Worm (Caenorhabditis elegans) whole organism, L4 larva: ENCODE data around the gene F31E8.5.

Experiments used
- F26F4.8 ChIP-seq: fragments of 200-800 bp; sonication (Bioruptor generic); conservative IDR thresholded peaks from 2 replicates; pipeline ENCODE4 v1.3.6; 2022; ENCODE audit warnings: missing genetic modification characterization, missing compliant biosample characterization
- T20F7.1 ChIP-seq: fragments of 200-800 bp; sonication (Bioruptor generic); optimal IDR thresholded peaks from 2 replicates; lab custom pipeline; 2018; ENCODE audit warnings: mild to moderate bottlenecking, missing genetic modification characterization, missing compliant biosample characterization
- T26A8.4 ChIP-seq: fragments of 200-800 bp; sonication (Bioruptor generic); IDR thresholded peaks from 2 replicates; pipeline ENCODE4 v1.3.6; 2022; ENCODE audit warnings: missing genetic modification characterization, missing compliant biosample characterization
- aha-1 ChIP-seq: fragments of 150-350 bp; peaks from one replicate; lab custom pipeline; 2014; ENCODE audit warnings: missing biosample characterization, missing genetic modification characterization
- ceh-20 ChIP-seq: fragments of 200-800 bp; sonication (Bioruptor generic); IDR thresholded peaks from 2 replicates; pipeline ENCODE4 v1.3.6; 2022; ENCODE audit warnings: missing genetic modification reagents, missing genetic modification characterization, missing compliant biosample characterization
- ceh-44 ChIP-seq: fragments of 200-800 bp; sonication (Bioruptor generic); IDR thresholded peaks from 2 replicates; pipeline ENCODE4 v1.3.6; 2022; ENCODE audit warnings: missing genetic modification reagents, missing genetic modification characterization, missing compliant biosample characterization
- ceh-82 ChIP-seq: sonication (generic microtip); optimal IDR thresholded peaks from 2 replicates; lab custom pipeline; 2017; ENCODE audit warnings: missing biosample characterization, missing genetic modification characterization
- ces-1 ChIP-seq: fragments of 150-350 bp; sonication (generic microtip); optimal IDR thresholded peaks from 4 replicates; lab custom pipeline; 2014; ENCODE audit warnings: missing biosample characterization, missing genetic modification reagents, missing genetic modification characterization
- daf-16 ChIP-seq, 3 experiments: sonication (generic microtip); optimal IDR thresholded peaks; 2 replicates each; lab custom pipeline; 2016 to 2017; ENCODE audit warnings: missing genetic modification characterization in 3 of 3, missing genetic modification reagents in 3 of 3, mild to moderate bottlenecking in 2 of 3, missing compliant biosample characterization in 2 of 3, missing biosample characterization in 1 of 3, moderate library complexity in 1 of 3
- daf-8 ChIP-seq: fragments of 200-800 bp; sonication (Bioruptor generic); IDR thresholded peaks from 2 replicates; pipeline ENCODE4 v1.3.6; 2022; ENCODE audit warnings: missing genetic modification characterization, missing compliant biosample characterization
- dmd-6 ChIP-seq: fragments of 200-800 bp; sonication (Bioruptor generic); IDR thresholded peaks from 2 replicates; pipeline ENCODE4 v1.3.6; 2022; ENCODE audit warnings: missing genetic modification reagents, missing genetic modification characterization, missing compliant biosample characterization
- dpl-1 ChIP-seq: fragments of 150-350 bp; optimal IDR thresholded peaks from 2 replicates; lab custom pipeline; 2014; ENCODE audit warnings: missing biosample characterization, missing genetic modification reagents, missing genetic modification characterization
- dve-1 ChIP-seq: sonication (generic microtip); optimal IDR thresholded peaks from 2 replicates; lab custom pipeline; 2017; ENCODE audit warnings: antibody characterized with exemption, mild to moderate bottlenecking, missing genetic modification characterization, missing compliant biosample characterization; ENCODE audit not compliant: insufficient read depth
- hlh-11 ChIP-seq: fragments of 200-800 bp; sonication (Bioruptor generic); optimal IDR thresholded peaks from 2 replicates; lab custom pipeline; 2018; ENCODE audit warnings: mild to moderate bottlenecking, missing genetic modification characterization, missing compliant biosample characterization
- hlh-30 ChIP-seq: sonication (generic microtip); optimal IDR thresholded peaks from 2 replicates; lab custom pipeline; 2017; ENCODE audit warnings: antibody characterized with exemption, mild to moderate bottlenecking, missing genetic modification characterization, missing compliant biosample characterization; ENCODE audit not compliant: insufficient read depth
- hmg-1.1 ChIP-seq: fragments of 200-800 bp; sonication (Bioruptor generic); IDR thresholded peaks from 2 replicates; pipeline ENCODE4 v1.3.6; 2022; ENCODE audit warnings: missing genetic modification reagents, missing genetic modification characterization, missing compliant biosample characterization
- jun-1 ChIP-seq: fragments of 150-350 bp; optimal IDR thresholded peaks from 2 replicates; lab custom pipeline; 2014; ENCODE audit warnings: missing biosample characterization, missing genetic modification reagents, missing genetic modification characterization
- lin-1 ChIP-seq: fragments of 200-800 bp; sonication (Bioruptor generic); IDR thresholded peaks from 2 replicates; pipeline ENCODE4 v1.3.6; 2022; ENCODE audit warnings: missing genetic modification reagents, missing genetic modification characterization, missing compliant biosample characterization
- lsy-2 ChIP-seq, 2 experiments: fragments of 150-350 bp in 1 of 2; sonication (generic microtip) in 1 of 2; optimal IDR thresholded peaks; 2 replicates each; lab custom pipeline; 2014 to 2017; ENCODE audit warnings: missing biosample characterization in 2 of 2, missing genetic modification characterization in 2 of 2
- mdl-1 ChIP-seq, 2 experiments: fragments of 150-350 bp in 1 of 2; sonication (generic microtip) in 1 of 2; optimal IDR thresholded peaks; 2 replicates each; lab custom pipeline; 2014 to 2017; ENCODE audit warnings: missing biosample characterization in 2 of 2, missing genetic modification characterization in 2 of 2
- mep-1 ChIP-seq: fragments of 150-350 bp; sonication (generic microtip); optimal IDR thresholded peaks from 3 replicates; lab custom pipeline; 2014; ENCODE audit warnings: missing biosample characterization, missing genetic modification characterization
- mxl-3 ChIP-seq: fragments of 200-800 bp; sonication (Bioruptor generic); optimal IDR thresholded peaks from 2 replicates; lab custom pipeline; 2018; ENCODE audit warnings: mild to moderate bottlenecking, missing genetic modification characterization, missing compliant biosample characterization
- nhr-25 ChIP-seq: sonication (generic microtip); optimal IDR thresholded peaks from 2 replicates; lab custom pipeline; 2017; ENCODE audit warnings: missing genetic modification characterization, mild to moderate bottlenecking, missing compliant biosample characterization, antibody characterized with exemption, moderate library complexity, borderline replicate concordance; ENCODE audit not compliant: insufficient read depth
- nhr-28 ChIP-seq: fragments of 150-350 bp; optimal IDR thresholded peaks from 2 replicates; lab custom pipeline; 2014; ENCODE audit warnings: missing biosample characterization, missing genetic modification characterization
- nhr-41 ChIP-seq: fragments of 200-800 bp; sonication (Bioruptor generic); IDR thresholded peaks from 2 replicates; pipeline ENCODE4 v1.3.6; 2022; ENCODE audit warnings: missing genetic modification reagents, missing genetic modification characterization, missing compliant biosample characterization
- nhr-48 ChIP-seq: sonication (generic microtip); optimal IDR thresholded peaks from 2 replicates; lab custom pipeline; 2016; ENCODE audit warnings: mild to moderate bottlenecking, missing genetic modification characterization, missing compliant biosample characterization
- nhr-6 ChIP-seq: fragments of 150-350 bp; optimal IDR thresholded peaks from 2 replicates; lab custom pipeline; 2014; ENCODE audit warnings: missing biosample characterization, missing genetic modification characterization
- nhr-77 ChIP-seq: fragments of 150-350 bp; optimal IDR thresholded peaks from 2 replicates; lab custom pipeline; 2014; ENCODE audit warnings: missing biosample characterization, missing genetic modification characterization
- pqm-1 ChIP-seq: sonication (generic microtip); optimal IDR thresholded peaks from 2 replicates; lab custom pipeline; 2017; ENCODE audit warnings: missing biosample characterization, missing genetic modification characterization
- skn-1 ChIP-seq: fragments of 150-350 bp; optimal IDR thresholded peaks from 2 replicates; lab custom pipeline; 2014; ENCODE audit warnings: missing biosample characterization, missing genetic modification characterization
- snpc-1.2 ChIP-seq: fragments of 200-800 bp; sonication (Bioruptor generic); IDR thresholded peaks from 2 replicates; pipeline ENCODE4 v1.3.6; 2022; ENCODE audit warnings: missing genetic modification reagents, missing genetic modification characterization, missing compliant biosample characterization
- snpc-4 ChIP-seq: fragments of 150-350 bp; optimal IDR thresholded peaks from 2 replicates; lab custom pipeline; 2014; ENCODE audit warnings: missing biosample characterization, missing genetic modification characterization
- spr-1 ChIP-seq: sonication (generic microtip); optimal IDR thresholded peaks from 2 replicates; lab custom pipeline; 2016; ENCODE audit warnings: mild to moderate bottlenecking, missing genetic modification characterization, missing compliant biosample characterization
- spr-3 ChIP-seq: fragments of 200-800 bp; sonication (Bioruptor generic); optimal IDR thresholded peaks from 2 replicates; lab custom pipeline; 2018; ENCODE audit warnings: mild to moderate bottlenecking, missing genetic modification characterization, missing compliant biosample characterization
- tra-1 ChIP-seq: fragments of 200-800 bp; sonication (Bioruptor generic); IDR thresholded peaks from 2 replicates; pipeline ENCODE4 v1.3.6; 2022; ENCODE audit warnings: missing genetic modification reagents, missing genetic modification characterization, missing compliant biosample characterization
- unc-62 ChIP-seq, 3 experiments: fragments of 150-350 bp in 1 of 3; sonication (generic microtip); optimal IDR thresholded peaks in 2 of 3; peaks in 1 of 3; 1 replicate in 1 of 3; 2 replicates in 2 of 3; lab custom pipeline; 2014 to 2017; ENCODE audit warnings: missing biosample characterization in 3 of 3, missing genetic modification characterization in 3 of 3, missing genetic modification reagents in 3 of 3, missing genotype in 1 of 3
- zfp-2 ChIP-seq: sonication (generic microtip); optimal IDR thresholded peaks from 2 replicates; lab custom pipeline; 2016; ENCODE audit warnings: mild to moderate bottlenecking, missing genetic modification characterization, missing compliant biosample characterization
- ztf-11 ChIP-seq: fragments of 150-350 bp; optimal IDR thresholded peaks from 2 replicates; lab custom pipeline; 2014; ENCODE audit warnings: missing biosample characterization, missing genetic modification characterization

F31E8.5 gene

ce11 chrII:6826726-6827125, 19.7 kb upstream of the F31E8.5 start (continued):
- TF ChIP-seq ceh-82 (tag; lab: Kevin White, UChicago): no peak
- peak in 1 of 2 experiments; percentile 86 for TF ChIP-seq unc-62 (GFP tag; optimal IDR thresholded peaks at IDR 0.05 in 1 of 2; lab: Kevin White, UChicago)
- no peak for TF ChIP-seq unc-62 (tag; optimal IDR thresholded peaks at IDR 0.05; lab: Kevin White, UChicago)
- TF ChIP-seq F26F4.8: no peak
- TF ChIP-seq spr-3 (GFP tag; lab: Kevin White, UChicago): no peak
- no peak for TF ChIP-seq nhr-25 (tag; lab: Kevin White, UChicago)
- no peak for TF ChIP-seq daf-8 (GFP tag; lab: Robert Waterston, UW)
- TF ChIP-seq dpl-1 (GFP tag; lab: Kevin White, UChicago): no peak
- no peak for TF ChIP-seq nhr-48 (tag; lab: Kevin White, UChicago)
- no peak for TF ChIP-seq snpc-1.2 (GFP tag; lab: Robert Waterston, UW)
- TF ChIP-seq spr-1: no peak
- TF ChIP-seq T26A8.4 (GFP tag; lab: Robert Waterston, UW): no peak
- no peak for TF ChIP-seq jun-1 (tag; lab: Kevin White, UChicago)
- TF ChIP-seq hlh-11 (tag; lab: Kevin White, UChicago): peak; percentile 82

- TF ChIP-seq nhr-41 (GFP tag; lab: Robert Waterston, UW) (no peak), mep-1 (tag; lab: Kevin White, UChicago) (peak; percentile 4), hlh-11 (tag; lab: Kevin White, UChicago) (peak; percentile 54), mdl-1 (tag; optimal IDR thresholded peaks at IDR 0.05; lab: Kevin White, UChicago) (peak in 1 of 2 experiments; percentile 34), unc-62 (GFP tag; optimal IDR thresholded peaks at IDR 0.05 in 1 of 2; lab: Kevin White, UChicago) (peak in 1 of 2 experiments; percentile 97), unc-62 (tag; optimal IDR thresholded peaks at IDR 0.05; lab: Kevin White, UChicago) (no peak), ceh-20 (peak; percentile 54; the same call in 1 of the 2 replicates), aha-1 (tag; lab: Kevin White, UChicago) (peak; percentile 72), ztf-11 (no peak), lsy-2 (tag; optimal IDR thresholded peaks at IDR 0.05; lab: Kevin White, UChicago) (peak in 1 of 2 experiments; percentile 27), nhr-28 (peak; percentile 65), lin-1 (GFP tag; lab: Robert Waterston, UW) (0 out of 2 replicates have a peak, but pooled peaks have one; percentile 27), dmd-6 (GFP tag; lab: Robert Waterston, UW) (peak; percentile 49), tra-1 (GFP tag; lab: Robert Waterston, UW) (0 out of 2 replicates have a peak, but pooled peaks have one; percentile 65), ceh-44 (GFP tag; lab: Robert Waterston, UW) (no peak), ces-1 (GFP tag; lab: Kevin White, UChicago) (no peak)
- TF ChIP-seq, all 104 proteins: peak for 11
Observed at ce11 chrII:6825732-6826131, 18.7 kb upstream of the F31E8.5 start.

ce11 chrII:6824524-6824923, 17.5 kb upstream of the F31E8.5 start:
- TF ChIP-seq skn-1 (tag; lab: Kevin White, UChicago): no peak
- TF ChIP-seq hmg-1.1 (GFP tag; lab: Robert Waterston, UW): no peak
- peak; percentile 35; the same call in 1 of the 2 replicates for TF ChIP-seq ceh-20
- peak; percentile 73 for TF ChIP-seq hlh-11 (tag; lab: Kevin White, UChicago)
- peak; percentile 93 for TF ChIP-seq pqm-1 (tag; lab: Kevin White, UChicago)
- peak; percentile 61 for TF ChIP-seq mxl-3
- TF ChIP-seq aha-1 (tag; lab: Kevin White, UChicago): peak; percentile 92
- TF ChIP-seq nhr-28: peak; percentile 96
- peak; percentile 41 for TF ChIP-seq hlh-30 (tag; lab: Kevin White, UChicago)
- peak; percentile 8 for TF ChIP-seq T20F7.1
- TF ChIP-seq nhr-77: peak; percentile 51
- no peak for TF ChIP-seq zfp-2 (tag; lab: Kevin White, UChicago)
- no peak for TF ChIP-seq daf-16 (GFP tag; optimal IDR thresholded peaks at IDR 0.05; lab: Kevin White, UChicago)
- TF ChIP-seq daf-16 (tag; optimal IDR thresholded peaks at IDR 0.05; lab: Kevin White, UChicago): peak; percentile 45
- peak in 1 of 2 experiments; percentile 57 for TF ChIP-seq mdl-1 (tag; optimal IDR thresholded peaks at IDR 0.05; lab: Kevin White, UChicago)
- TF ChIP-seq unc-62 (GFP tag; optimal IDR thresholded peaks at IDR 0.05 in 1 of 2; lab: Kevin White, UChicago): peak in 1 of 2 experiments; percentile 90
- no peak for TF ChIP-seq unc-62 (tag; optimal IDR thresholded peaks at IDR 0.05; lab: Kevin White, UChicago)
- TF ChIP-seq dpl-1 (GFP tag; lab: Kevin White, UChicago): no peak
- TF ChIP-seq dve-1 (tag; lab: Kevin White, UChicago): peak; percentile 58
- no peak for TF ChIP-seq lin-1 (GFP tag; lab: Robert Waterston, UW)
- TF ChIP-seq tra-1 (GFP tag; lab: Robert Waterston, UW): peak; percentile 65
- peak; percentile 92 for TF ChIP-seq dmd-6 (GFP tag; lab: Robert Waterston, UW)
- TF ChIP-seq snpc-4 (tag; lab: Kevin White, UChicago): no peak
- peak; percentile 18 for TF ChIP-seq nhr-6 (tag; lab: Kevin White, UChicago)
- TF ChIP-seq, all 104 proteins: peak for 16
